Worm (Caenorhabditis elegans): Measurements from ENCODE around the gene frpr-14.

DNA sequence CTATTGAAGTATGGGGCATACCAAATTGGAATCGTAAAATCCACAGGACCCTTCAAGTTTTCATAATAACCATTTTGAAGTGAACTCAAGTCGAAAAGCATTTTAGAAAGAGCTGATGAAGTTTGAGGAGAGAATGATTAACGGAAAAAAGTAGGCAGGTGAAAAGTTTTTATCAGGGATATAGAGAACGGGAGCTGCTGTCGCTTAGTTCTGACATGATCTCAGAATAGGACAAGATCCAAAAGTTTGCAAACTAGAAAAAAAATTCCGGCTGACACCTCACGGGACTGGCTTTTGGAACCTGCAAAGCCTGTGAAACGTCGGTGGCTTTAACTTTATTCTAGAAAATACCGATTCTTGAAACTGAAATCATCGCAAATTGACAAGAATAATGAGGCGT is 20.3 kb downstream of the frpr-14 start, which contains the start of gene sri-46:
- TF ChIP-seq fos-1 (tag; optimal IDR thresholded peaks at IDR 0.05) (no peak), R02D3.7 (tag; optimal IDR thresholded peaks at IDR 0.05) (no peak)

All from whole organism, L3 larva.